Fruit fly (Drosophila melanogaster) Kc167 (cell line): ENCODE results near the gene olf413.

Source experiments
- Myc ChIP-seq: fragments of >200 bp; optimal IDR thresholded peaks from 2 replicates; lab custom pipeline; 2017; ENCODE audit warnings: missing external identifiers
- Sin3A ChIP-seq: fragments of >200 bp; optimal IDR thresholded peaks from 2 replicates; lab custom pipeline; 2018; ENCODE audit warnings: missing external identifiers
- h ChIP-seq: fragments of >200 bp; optimal IDR thresholded peaks from 3 replicates; lab custom pipeline; 2018; ENCODE audit warnings: missing external identifiers
- psq ChIP-seq: fragments of >200 bp; optimal IDR thresholded peaks from 2 replicates; lab custom pipeline; 2017; ENCODE audit warnings: missing external identifiers
- ttk ChIP-seq: sonication (Bioruptor generic); optimal IDR thresholded peaks from 2 replicates; lab custom pipeline; 2017; ENCODE audit warnings: missing external identifiers

dm6 chr3L:22242241-22242640 lies 106.4 kb downstream of the olf413 start:
- TF ChIP-seq psq (lab: Kevin White, UChicago) (no peak), ttk (no peak), h (no peak), Myc (lab: Kevin White, UChicago) (no peak), Sin3A (no peak)
